Worm (Caenorhabditis elegans) whole organism, midembryonic: Measurements from ENCODE around the gene lys-1.

ENCODE experiments used
- flt-1 ChIP-seq: fragments of 200-800 bp; sonication (Bioruptor generic); IDR thresholded peaks from 2 replicates; pipeline ENCODE4 v1.3.6; 2022; ENCODE audit warnings: missing genetic modification characterization, missing compliant biosample characterization
- med-1 ChIP-seq: sonication (generic microtip); optimal IDR thresholded peaks from 2 replicates; lab custom pipeline; 2017; ENCODE audit warnings: missing genetic modification characterization, mild to moderate bottlenecking, missing compliant biosample characterization, antibody characterized with exemption, missing genetic modification reagents; ENCODE audit not compliant: insufficient read depth
- ztf-29 ChIP-seq: fragments of 200-800 bp; sonication (Bioruptor generic); IDR thresholded peaks from 2 replicates; pipeline ENCODE4 v1.3.6; 2022; ENCODE audit warnings: missing genetic modification reagents, missing genetic modification characterization, missing compliant biosample characterization

ce11 chrV:10281374-10281773, 3.7 kb downstream of the lys-1 start, which contains the start of gene lys-2:
- TF ChIP-seq flt-1 (GFP tag; lab: Robert Waterston, UW) (no peak), ztf-29 (no peak), med-1 (GFP tag; lab: Kevin White, UChicago) (no peak)
